Fruit fly (Drosophila melanogaster) whole organism, pupa: Measurements from ENCODE around the gene Rpn11.

ENCODE experiments used
- CG12605 ChIP-seq: fragments of 200-800 bp; sonication (Bioruptor generic); IDR thresholded peaks from 2 replicates; pipeline ENCODE4 v1.3.6; 2022; ENCODE audit warnings: missing biosample characterization, missing genetic modification characterization
- CG14655 ChIP-seq: fragments of 200-800 bp; sonication (Bioruptor generic); optimal IDR thresholded peaks from 3 replicates; lab custom pipeline; 2017; ENCODE audit warnings: mild to moderate bottlenecking, missing biosample characterization, missing genetic modification reagents, missing genetic modification characterization
- CG15710 ChIP-seq: fragments of 200-800 bp; sonication (Bioruptor generic); optimal IDR thresholded peaks from 2 replicates; lab custom pipeline; 2018; ENCODE audit warnings: missing biosample characterization, mild to moderate bottlenecking, missing genetic modification characterization, moderate library complexity
- CG17806 ChIP-seq: fragments of 200-800 bp; sonication (Bioruptor generic); optimal IDR thresholded peaks from 2 replicates; lab custom pipeline; 2018; ENCODE audit warnings: missing biosample characterization, mild to moderate bottlenecking, missing genetic modification characterization, moderate library complexity
- CG32121 ChIP-seq: fragments of 200-800 bp; sonication (Bioruptor generic); IDR thresholded peaks from 2 replicates; pipeline ENCODE4 v1.3.6; 2022; ENCODE audit warnings: missing biosample characterization, missing genetic modification characterization
- CG4496 ChIP-seq: fragments of 200-800 bp; sonication (Bioruptor generic); IDR thresholded peaks from 3 replicates; pipeline ENCODE4 v1.3.6; 2022; ENCODE audit warnings: missing biosample characterization, missing genetic modification characterization
- CG8159 ChIP-seq: fragments of 200-800 bp; sonication (Bioruptor generic); optimal IDR thresholded peaks from 3 replicates; lab custom pipeline; 2018; ENCODE audit warnings: missing biosample characterization, mild to moderate bottlenecking, missing genetic modification characterization, moderate library complexity
- CG9948 ChIP-seq: fragments of 200-800 bp; sonication (Bioruptor generic); optimal IDR thresholded peaks from 2 replicates; lab custom pipeline; 2018; ENCODE audit warnings: missing biosample characterization, mild to moderate bottlenecking, missing genetic modification characterization, moderate library complexity
- D1 ChIP-seq: fragments of 200-800 bp; sonication (Bioruptor generic); optimal IDR thresholded peaks from 2 replicates; lab custom pipeline; 2018; ENCODE audit warnings: missing biosample characterization, mild to moderate bottlenecking, missing genetic modification characterization, moderate library complexity
- EcR ChIP-seq: fragments of 200-800 bp; sonication (Bioruptor generic); optimal IDR thresholded peaks from 3 replicates; lab custom pipeline; 2019; ENCODE audit warnings: missing biosample characterization, missing genetic modification characterization, mild to moderate bottlenecking, moderate library complexity, missing genetic modification reagents
- Pif1A ChIP-seq: fragments of 200-800 bp; sonication (Bioruptor generic); optimal IDR thresholded peaks from 3 replicates; lab custom pipeline; 2016; ENCODE audit warnings: missing biosample characterization, missing genetic modification characterization
- Snoo ChIP-seq: fragments of 200-800 bp; sonication (Bioruptor generic); optimal IDR thresholded peaks from 3 replicates; lab custom pipeline; 2017; ENCODE audit warnings: missing biosample characterization, mild to moderate bottlenecking, missing genetic modification characterization, inconsistent platforms
- fd96Ca ChIP-seq: fragments of 200-800 bp; sonication (Bioruptor generic); IDR thresholded peaks from 3 replicates; pipeline ENCODE4 v1.3.6; 2022; ENCODE audit warnings: missing biosample characterization, missing genetic modification characterization
- gl ChIP-seq: fragments of 200-800 bp; sonication (Bioruptor generic); optimal IDR thresholded peaks from 2 replicates; lab custom pipeline; 2018; ENCODE audit warnings: missing biosample characterization, mild to moderate bottlenecking, missing genetic modification characterization

DNA sequence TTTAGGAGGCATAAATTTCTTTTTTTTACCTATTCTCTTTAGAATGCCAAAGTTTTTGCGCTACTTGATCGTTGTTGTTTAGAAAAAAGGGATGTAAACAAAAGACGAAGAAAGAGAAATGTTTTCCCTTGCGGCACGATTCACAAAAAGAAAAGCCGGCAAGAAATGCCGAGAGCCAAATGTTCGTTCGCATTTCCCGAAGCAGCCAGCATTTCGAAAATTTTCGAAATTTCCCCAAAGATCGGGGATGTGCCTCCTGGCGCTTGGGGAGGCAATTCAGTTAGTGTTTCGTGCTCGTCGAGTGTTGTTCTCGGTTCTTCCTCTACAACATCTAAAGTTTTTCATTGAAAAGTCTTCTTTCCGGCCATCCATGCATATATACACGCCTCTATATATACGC lies 41.0 kb upstream of the Rpn11 start, which contains the start of gene Msp300:
- TF ChIP-seq Pif1A (GFP tag; lab: Kevin White, UChicago): no peak
- no peak for TF ChIP-seq CG4496 (GFP tag; lab: Robert Waterston, UW)
- no peak for TF ChIP-seq CG14655 (GFP tag; lab: Kevin White, UChicago)
- TF ChIP-seq CG32121 (GFP tag; lab: Robert Waterston, UW): no peak
- no peak for TF ChIP-seq CG15710 (tag; lab: Kevin White, UChicago)
- no peak for TF ChIP-seq CG12605 (GFP tag; lab: Robert Waterston, UW)
- TF ChIP-seq fd96Ca (GFP tag; lab: Robert Waterston, UW): no peak
- TF ChIP-seq Snoo: no peak
- no peak for TF ChIP-seq D1 (tag; lab: Kevin White, UChicago)
- TF ChIP-seq gl (tag; lab: Kevin White, UChicago): no peak
- no peak for TF ChIP-seq CG17806 (tag; lab: Kevin White, UChicago)
- TF ChIP-seq CG8159 (tag; lab: Kevin White, UChicago): no peak
- no peak for TF ChIP-seq EcR (GFP tag; lab: Kevin White, UChicago)
- TF ChIP-seq CG9948 (tag; lab: Kevin White, UChicago): no peak
